Worm (Caenorhabditis elegans) whole organism, early embryonic: ENCODE data around the gene T13C5.9.

Source experiments
- B0310.2 ChIP-seq: sonication (generic microtip); optimal IDR thresholded peaks from 2 replicates; lab custom pipeline; 2016; ENCODE audit warnings: mild to moderate bottlenecking, missing genetic modification characterization, missing compliant biosample characterization
- F13C5.2 ChIP-seq: sonication (generic microtip); optimal IDR thresholded peaks from 2 replicates; lab custom pipeline; 2017; ENCODE audit warnings: mild to moderate bottlenecking, missing genetic modification characterization, inconsistent platforms, missing compliant biosample characterization
- ama-1 ChIP-seq: fragments of 150-350 bp; optimal IDR thresholded peaks from 2 replicates; lab custom pipeline; 2014
- hmbx-1 ChIP-seq: sonication (generic microtip); optimal IDR thresholded peaks from 2 replicates; lab custom pipeline; 2016; ENCODE audit warnings: mild to moderate bottlenecking, missing genetic modification characterization, missing compliant biosample characterization
- hmg-4 ChIP-seq: fragments of 200-800 bp; sonication (Bioruptor generic); optimal IDR thresholded peaks from 2 replicates; lab custom pipeline; 2018; ENCODE audit warnings: mild to moderate bottlenecking, missing genetic modification characterization, missing compliant biosample characterization
- hnd-1 ChIP-seq: sonication (generic microtip); optimal IDR thresholded peaks from 2 replicates; lab custom pipeline; 2016; ENCODE audit warnings: missing genetic modification characterization, missing compliant biosample characterization
- pes-1 ChIP-seq: fragments of 200-800 bp; sonication (Bioruptor generic); IDR thresholded peaks from 2 replicates; pipeline ENCODE4 v1.3.6; 2022; ENCODE audit warnings: missing genetic modification reagents, missing genetic modification characterization, missing compliant biosample characterization
- scrt-1 ChIP-seq: fragments of 200-800 bp; sonication (Bioruptor generic); IDR thresholded peaks from 2 replicates; pipeline ENCODE4 v1.3.6; 2022; ENCODE audit warnings: missing genetic modification characterization, missing compliant biosample characterization

DNA sequence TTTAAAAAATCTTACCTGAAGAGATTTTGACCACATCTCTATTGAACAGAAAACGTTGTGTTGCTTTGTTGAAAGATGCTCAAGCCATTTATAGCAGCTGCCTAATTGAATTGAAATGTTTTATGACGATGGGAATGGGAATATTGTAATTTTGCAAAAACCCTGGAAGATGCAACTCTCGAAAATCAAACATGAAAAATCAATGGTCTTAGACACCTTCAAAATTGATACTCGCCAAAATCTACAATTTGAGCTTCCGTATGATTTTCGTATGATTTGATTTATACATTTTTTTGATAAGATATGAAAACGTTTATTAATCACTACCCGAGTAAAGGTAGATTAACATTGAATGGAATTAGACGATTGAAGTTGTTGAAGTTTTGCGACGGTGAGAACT, 18.4 kb downstream of the T13C5.9 start, which contains the start of gene C14F11.7:
- TF ChIP-seq ama-1 (lab: Kevin White, UChicago) (no peak), hmbx-1 (tag; lab: Kevin White, UChicago) (no peak), pes-1 (GFP tag; lab: Robert Waterston, UW) (no peak), B0310.2 (tag; lab: Kevin White, UChicago) (no peak), hnd-1 (tag; lab: Kevin White, UChicago) (no peak), hmg-4 (GFP tag; lab: Kevin White, UChicago) (no peak), F13C5.2 (tag; lab: Kevin White, UChicago) (no peak), scrt-1 (no peak)
